Fruit fly (Drosophila melanogaster) whole organism, wandering third instar larva: ENCODE data around the gene Or10a.

Experiments
- N ChIP-seq: fragments of >200 bp; optimal IDR thresholded peaks from 2 replicates; lab custom pipeline; 2018; ENCODE audit warnings: missing biosample characterization, missing external identifiers, missing genetic modification characterization
- OdsH ChIP-seq: fragments of 200-800 bp; sonication (Bioruptor generic); optimal IDR thresholded peaks from 2 replicates; lab custom pipeline; 2016; ENCODE audit warnings: missing biosample characterization, mild to moderate bottlenecking, missing genetic modification characterization
- foxo ChIP-seq, 2 experiments: fragments of 200-800 bp; sonication (Bioruptor generic); optimal IDR thresholded peaks; 2 replicates in 1 of 2; 3 replicates in 1 of 2; lab custom pipeline; 2016 to 2017; ENCODE audit warnings: missing biosample characterization in 2 of 2, missing genetic modification characterization in 2 of 2
- h ChIP-seq: fragments of 200-800 bp; sonication (Bioruptor generic); optimal IDR thresholded peaks from 3 replicates; lab custom pipeline; 2016; ENCODE audit warnings: missing biosample characterization, mild to moderate bottlenecking, missing genetic modification characterization

DNA sequence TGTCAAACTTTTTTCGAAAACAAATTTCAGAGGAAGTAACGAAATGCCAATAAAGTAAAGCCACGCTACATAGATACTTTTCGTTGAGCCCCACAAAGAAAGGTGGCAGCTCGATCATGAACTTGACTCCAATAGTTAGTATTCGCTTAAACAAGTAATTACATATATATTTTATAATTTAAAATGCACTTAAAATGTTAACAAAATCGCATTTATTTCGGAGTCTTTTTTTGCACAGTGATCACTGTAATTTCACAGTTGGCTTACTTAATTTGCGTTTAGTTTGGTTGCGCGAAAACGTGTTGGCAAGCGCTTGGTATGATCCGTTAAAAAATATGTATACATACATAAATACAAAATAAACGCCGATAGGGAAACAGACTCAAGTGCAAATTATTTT lies 34.4 kb upstream of the Or10a start:
- no peak for TF ChIP-seq h (GFP tag; lab: Kevin White, UChicago)
- TF ChIP-seq OdsH (GFP tag; lab: Kevin White, UChicago) = no peak
- TF ChIP-seq foxo (GFP tag; optimal IDR thresholded peaks at IDR 0.05; lab: Kevin White, UChicago) = no peak
- no peak for TF ChIP-seq N (GFP tag; lab: Kevin White, UChicago)
